Worm (Caenorhabditis elegans) whole organism, L1 larva: ENCODE data around the gene Y51A2D.13.

Source experiments
- C16A3.4 ChIP-seq: fragments of 150-350 bp; optimal IDR thresholded peaks from 2 replicates; lab custom pipeline; 2014; ENCODE audit warnings: missing biosample characterization, missing genetic modification characterization
- C34B4.2 ChIP-seq: sonication (generic microtip); optimal IDR thresholded peaks from 2 replicates; lab custom pipeline; 2017; ENCODE audit warnings: mild to moderate bottlenecking, missing genetic modification characterization, missing compliant biosample characterization
- F16B12.6 ChIP-seq: fragments of 150-350 bp; optimal IDR thresholded peaks from 2 replicates; lab custom pipeline; 2014; ENCODE audit warnings: missing biosample characterization, missing genetic modification characterization
- aly-2 ChIP-seq: fragments of 150-350 bp; optimal IDR thresholded peaks from 2 replicates; lab custom pipeline; 2014; ENCODE audit warnings: missing biosample characterization, missing genetic modification characterization
- ama-1 ChIP-seq: fragments of 150-350 bp; optimal IDR thresholded peaks from 2 replicates; lab custom pipeline; 2014
- ceh-8 ChIP-seq: fragments of 200-800 bp; sonication (Bioruptor generic); optimal IDR thresholded peaks from 2 replicates; lab custom pipeline; 2018; ENCODE audit warnings: mild to moderate bottlenecking, missing genetic modification characterization, moderate library complexity, missing compliant biosample characterization
- ceh-82 ChIP-seq, 3 experiments: fragments of 150-350 bp in 1 of 3; sonication (generic microtip) in 2 of 3; optimal IDR thresholded peaks; 2 replicates each; lab custom pipeline; 2014 to 2017; ENCODE audit warnings: missing biosample characterization in 3 of 3, missing genetic modification characterization in 3 of 3
- ces-1 ChIP-seq: fragments of 150-350 bp; optimal IDR thresholded peaks from 2 replicates; lab custom pipeline; 2014; ENCODE audit warnings: missing biosample characterization, missing genetic modification reagents, missing genetic modification characterization
- dpl-1 ChIP-seq, 3 experiments: fragments of 150-350 bp in 2 of 3; sonication (generic microtip) in 1 of 3; optimal IDR thresholded peaks; 2 replicates each; lab custom pipeline; 2014 to 2017; ENCODE audit warnings: missing biosample characterization in 3 of 3, missing genetic modification characterization in 3 of 3, missing genetic modification reagents in 3 of 3
- efl-1 ChIP-seq, 4 experiments: fragments of 150-350 bp; optimal IDR thresholded peaks in 3 of 4; peaks in 1 of 4; 1 replicate in 1 of 4; 2 replicates in 3 of 4; lab custom pipeline; 2014; ENCODE audit warnings: missing biosample characterization in 2 of 4, missing genetic modification characterization in 2 of 4, missing genetic modification reagents in 2 of 4
- egl-13 ChIP-seq: sonication (generic microtip); optimal IDR thresholded peaks from 2 replicates; lab custom pipeline; 2016; ENCODE audit warnings: missing genotype, missing genetic modification reagents, missing genetic modification characterization, missing compliant biosample characterization
- elt-3 ChIP-seq, 6 experiments: fragments of 150-350 bp in 1 of 6; sonication (generic microtip); optimal IDR thresholded peaks; 2 replicates each; lab custom pipeline; 2017 to 2018; ENCODE audit warnings: missing biosample characterization in 6 of 6, missing genetic modification characterization in 6 of 6, inconsistent platforms in 1 of 6
- ets-5 ChIP-seq: fragments of 200-800 bp; sonication (Bioruptor generic); IDR thresholded peaks from 2 replicates; pipeline ENCODE4 v1.3.6; 2022; ENCODE audit warnings: missing genetic modification characterization, missing compliant biosample characterization
- fkh-10 ChIP-seq: sonication (generic microtip); optimal IDR thresholded peaks from 2 replicates; lab custom pipeline; 2017; ENCODE audit warnings: missing biosample characterization, missing genetic modification reagents, missing genetic modification characterization
- fkh-4 ChIP-seq: sonication (generic microtip); optimal IDR thresholded peaks from 2 replicates; lab custom pipeline; 2016; ENCODE audit warnings: missing compliant biosample characterization, missing genetic modification characterization, borderline replicate concordance
- fos-1 ChIP-seq: fragments of 150-350 bp; optimal IDR thresholded peaks from 2 replicates; lab custom pipeline; 2014; ENCODE audit warnings: missing biosample characterization, missing genetic modification characterization
- hlh-17 ChIP-seq: fragments of 200-800 bp; sonication (Bioruptor generic); optimal IDR thresholded peaks from 2 replicates; lab custom pipeline; 2018; ENCODE audit warnings: missing genetic modification characterization, mild to moderate bottlenecking, missing compliant biosample characterization, moderate library complexity, borderline replicate concordance
- irx-1 ChIP-seq: sonication (generic microtip); optimal IDR thresholded peaks from 2 replicates; lab custom pipeline; 2016; ENCODE audit warnings: missing genetic modification characterization, missing compliant biosample characterization
- lin-13 ChIP-seq: fragments of 150-350 bp; optimal IDR thresholded peaks from 2 replicates; lab custom pipeline; 2014; ENCODE audit warnings: missing biosample characterization, missing genetic modification reagents, missing genetic modification characterization
- lin-14 ChIP-seq: fragments of 200-800 bp; sonication (Bioruptor generic); optimal IDR thresholded peaks from 2 replicates; lab custom pipeline; 2018; ENCODE audit warnings: mild to moderate bottlenecking, missing genetic modification characterization, moderate library complexity, missing compliant biosample characterization
- lin-35 ChIP-seq, 2 experiments: fragments of 150-350 bp; optimal IDR thresholded peaks; 2 replicates each; lab custom pipeline; 2014; ENCODE audit warnings: missing biosample characterization in 2 of 2, missing genetic modification characterization in 2 of 2, missing genetic modification reagents in 2 of 2
- lin-39 ChIP-seq: fragments of 150-350 bp; optimal IDR thresholded peaks from 2 replicates; lab custom pipeline; 2014; ENCODE audit warnings: missing biosample characterization, missing genetic modification reagents, missing genetic modification characterization
- lir-3 ChIP-seq: sonication (generic microtip); optimal IDR thresholded peaks from 2 replicates; lab custom pipeline; 2016; ENCODE audit warnings: mild to moderate bottlenecking, missing genetic modification characterization, moderate library complexity, missing compliant biosample characterization; ENCODE audit not compliant: poor library complexity
- lsy-2 ChIP-seq, 2 experiments: fragments of 150-350 bp; optimal IDR thresholded peaks; 2 replicates each; lab custom pipeline; 2014; ENCODE audit warnings: missing biosample characterization in 2 of 2, missing genetic modification characterization in 2 of 2
- mdl-1 ChIP-seq, 2 experiments: fragments of 150-350 bp; optimal IDR thresholded peaks; 2 replicates each; lab custom pipeline; 2014 to 2017; ENCODE audit warnings: missing biosample characterization in 2 of 2, missing genetic modification characterization in 2 of 2, inconsistent platforms in 1 of 2
- mep-1 ChIP-seq: fragments of 150-350 bp; optimal IDR thresholded peaks from 2 replicates; lab custom pipeline; 2014; ENCODE audit warnings: missing biosample characterization, missing genetic modification characterization
- nhr-20 ChIP-seq: sonication (generic microtip); optimal IDR thresholded peaks from 2 replicates; lab custom pipeline; 2016; ENCODE audit warnings: mild to moderate bottlenecking, missing genetic modification characterization, missing compliant biosample characterization
- nhr-237 ChIP-seq: fragments of 150-350 bp; optimal IDR thresholded peaks from 2 replicates; lab custom pipeline; 2014; ENCODE audit warnings: missing biosample characterization, missing genetic modification characterization
- nhr-47 ChIP-seq: sonication (generic microtip); optimal IDR thresholded peaks from 2 replicates; lab custom pipeline; 2016; ENCODE audit warnings: mild to moderate bottlenecking, missing genetic modification characterization, moderate library complexity, missing compliant biosample characterization
- nhr-71 ChIP-seq: sonication (generic microtip); optimal IDR thresholded peaks from 2 replicates; lab custom pipeline; 2016; ENCODE audit warnings: mild to moderate bottlenecking, missing genetic modification characterization, moderate library complexity, missing compliant biosample characterization
- nhr-76 ChIP-seq: sonication (generic microtip); optimal IDR thresholded peaks from 2 replicates; lab custom pipeline; 2017; ENCODE audit warnings: missing biosample characterization, missing genetic modification characterization
- nhr-77 ChIP-seq: fragments of 150-350 bp; optimal IDR thresholded peaks from 2 replicates; lab custom pipeline; 2014; ENCODE audit warnings: missing biosample characterization, missing genetic modification characterization
- pax-3 ChIP-seq: fragments of 200-800 bp; sonication (Bioruptor generic); optimal IDR thresholded peaks from 2 replicates; lab custom pipeline; 2018; ENCODE audit warnings: mild to moderate bottlenecking, missing genetic modification characterization, moderate library complexity, missing compliant biosample characterization
- pqm-1 ChIP-seq: sonication (generic microtip); optimal IDR thresholded peaks from 3 replicates; lab custom pipeline; 2017; ENCODE audit warnings: missing biosample characterization, missing genetic modification characterization
- rnt-1 ChIP-seq: sonication (generic microtip); optimal IDR thresholded peaks from 2 replicates; lab custom pipeline; 2016; ENCODE audit warnings: mild to moderate bottlenecking, missing genetic modification characterization, moderate library complexity, missing compliant biosample characterization
- skn-1 ChIP-seq: fragments of 150-350 bp; optimal IDR thresholded peaks from 2 replicates; lab custom pipeline; 2014; ENCODE audit warnings: missing biosample characterization, missing genetic modification characterization
- snpc-4 ChIP-seq: fragments of 150-350 bp; optimal IDR thresholded peaks from 2 replicates; lab custom pipeline; 2014; ENCODE audit warnings: missing biosample characterization, missing genetic modification characterization
- snu-23 ChIP-seq: sonication (generic microtip); optimal IDR thresholded peaks from 2 replicates; lab custom pipeline; 2016; ENCODE audit warnings: missing genetic modification characterization, missing compliant biosample characterization
- sox-4 ChIP-seq: sonication (generic microtip); optimal IDR thresholded peaks from 2 replicates; lab custom pipeline; 2016; ENCODE audit warnings: missing genetic modification characterization, missing compliant biosample characterization
- swsn-7 ChIP-seq: sonication (generic microtip); optimal IDR thresholded peaks from 2 replicates; lab custom pipeline; 2016; ENCODE audit warnings: missing genetic modification characterization, missing compliant biosample characterization
- tbx-2 ChIP-seq: sonication (generic microtip); optimal IDR thresholded peaks from 2 replicates; lab custom pipeline; 2016; ENCODE audit warnings: missing genetic modification characterization, missing compliant biosample characterization
- unc-30 ChIP-seq: sonication (generic microtip); optimal IDR thresholded peaks from 2 replicates; lab custom pipeline; 2017; ENCODE audit warnings: missing biosample characterization, missing genetic modification characterization
- unc-86 ChIP-seq: sonication (generic microtip); optimal IDR thresholded peaks from 2 replicates; lab custom pipeline; 2016; ENCODE audit warnings: missing genetic modification characterization, missing compliant biosample characterization
- xbp-1 ChIP-seq: sonication (generic microtip); optimal IDR thresholded peaks from 2 replicates; lab custom pipeline; 2016; ENCODE audit warnings: missing genetic modification characterization, missing compliant biosample characterization
- zag-1 ChIP-seq: fragments of 150-350 bp; optimal IDR thresholded peaks from 2 replicates; lab custom pipeline; 2014; ENCODE audit warnings: missing biosample characterization, missing genetic modification characterization
- ztf-4 ChIP-seq: fragments of 150-350 bp; optimal IDR thresholded peaks from 2 replicates; lab custom pipeline; 2014; ENCODE audit warnings: missing biosample characterization, missing genetic modification characterization

The Y51A2D.13 gene

DNA sequence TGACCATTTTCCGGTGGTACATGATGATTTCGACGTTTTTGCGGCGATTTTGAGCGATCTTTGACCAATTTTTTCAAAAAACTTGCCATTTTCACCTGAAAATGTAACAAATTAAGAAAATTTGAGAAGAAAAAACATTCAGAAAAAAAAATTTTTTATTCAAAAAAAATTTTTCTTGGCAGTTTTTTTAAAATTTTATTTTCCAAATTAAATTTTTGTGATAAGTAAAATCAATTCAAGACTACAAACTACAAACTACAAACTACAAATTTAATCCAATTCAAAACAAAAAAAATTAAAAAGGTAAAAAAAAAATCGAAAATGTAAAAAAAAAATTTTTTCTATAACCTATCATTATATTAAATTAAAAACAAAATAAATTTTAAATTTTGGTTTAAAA is 47.2 kb upstream of the Y51A2D.13 start, which contains the start of gene Y69H2.15:
Gene Y69H2.15 (minus strand): TSS at position 101 of the 400 bp plus-strand sequence.
- TF ChIP-seq aly-2 (tag; lab: Kevin White, UChicago) (no peak), fos-1 (tag; lab: Kevin White, UChicago) (no peak), snu-23 (GFP tag; lab: Kevin White, UChicago) (no peak), unc-86 (tag; lab: Kevin White, UChicago) (no peak), hlh-17 (GFP tag; lab: Kevin White, UChicago) (no peak), snpc-4 (tag; lab: Kevin White, UChicago) (no peak)

DNA sequence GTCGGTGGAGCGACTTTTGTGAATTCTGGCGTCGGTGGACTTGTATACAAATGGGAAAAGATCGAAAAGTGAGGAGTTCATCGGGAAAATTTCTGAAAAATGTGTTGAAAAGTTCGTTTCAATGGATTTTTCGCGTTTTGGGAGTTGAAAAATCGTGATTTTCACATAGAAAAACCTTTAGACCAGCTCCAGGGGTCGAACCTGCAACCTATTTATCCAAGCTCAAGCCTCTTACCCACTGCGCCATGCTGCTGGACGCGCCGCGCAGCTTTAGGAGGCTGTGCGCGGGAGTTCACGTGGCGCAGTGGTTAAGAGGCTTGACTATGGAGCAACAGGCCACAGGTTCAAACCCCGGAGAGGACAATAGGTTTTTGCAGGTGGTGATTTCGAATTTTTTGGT is 42.9 kb upstream of the Y51A2D.13 start, which contains the start of gene Y69H2.1:
Gene Y69H2.1 (minus strand): TSS at position 101 of the 400 bp plus-strand sequence.
- peak; percentile 3 for TF ChIP-seq rnt-1 (tag; lab: Kevin White, UChicago)
- TF ChIP-seq C34B4.2, result no peak

DNA sequence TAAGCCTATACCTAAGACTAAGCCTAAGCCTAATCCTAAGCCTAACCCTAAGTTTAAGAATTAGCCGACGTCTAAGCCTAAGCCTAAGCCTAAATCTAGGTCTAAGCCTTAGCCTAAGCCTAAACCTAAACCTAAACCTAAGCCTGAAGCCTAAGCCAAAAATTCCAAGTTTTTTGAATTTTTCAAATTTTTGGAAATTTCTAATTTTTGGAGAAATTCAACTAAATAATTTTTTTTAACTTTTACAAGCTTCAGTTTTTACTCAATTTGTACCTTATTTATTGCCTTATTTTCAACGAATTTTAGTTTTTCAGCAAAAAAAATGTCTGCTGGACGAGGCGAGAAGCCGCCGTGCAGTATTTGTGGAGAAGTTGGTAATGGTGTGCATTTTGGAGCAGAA is 36.7 kb upstream of the Y51A2D.13 start, which contains the start of gene nhr-70:
Gene nhr-70 (plus strand): TSS at position 301 of the 400 bp plus-strand sequence.
- no peak for TF ChIP-seq ama-1
- TF ChIP-seq swsn-7 (tag; lab: Kevin White, UChicago), result no peak
- TF ChIP-seq nhr-77 (tag; lab: Kevin White, UChicago), result no peak
- no peak for TF ChIP-seq nhr-20 (tag; lab: Kevin White, UChicago)
- TF ChIP-seq snu-23 (GFP tag; lab: Kevin White, UChicago), result no peak
- no peak for TF ChIP-seq lir-3 (tag; lab: Kevin White, UChicago)
- TF ChIP-seq ceh-8 (GFP tag; lab: Kevin White, UChicago), result no peak
- no peak for TF ChIP-seq C16A3.4 (tag; lab: Kevin White, UChicago)
- TF ChIP-seq mdl-1 (tag; optimal IDR thresholded peaks at IDR 0.05; lab: Kevin White, UChicago), result no peak
- no peak for TF ChIP-seq pax-3
- TF ChIP-seq nhr-71, result no peak
- TF ChIP-seq lin-13, result no peak

DNA sequence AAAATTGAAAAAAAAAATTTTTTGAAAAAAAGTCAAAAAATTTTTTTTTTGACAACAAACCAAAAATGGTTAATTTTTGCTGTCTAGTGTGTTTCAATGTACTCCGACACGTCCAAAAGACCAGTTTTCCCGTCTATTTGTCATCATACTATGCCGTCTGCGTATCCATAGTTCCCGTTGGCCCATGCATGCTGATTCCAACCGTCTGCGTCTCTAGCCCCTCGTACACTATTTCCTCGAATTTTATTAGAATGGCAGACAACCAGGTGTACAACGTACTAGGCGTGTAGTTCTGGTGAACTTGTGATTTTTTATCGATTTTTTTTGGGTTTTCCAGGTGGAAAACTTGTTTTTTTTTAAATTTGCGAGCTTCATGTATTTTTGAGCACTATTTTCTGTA is 34.9 kb upstream of the Y51A2D.13 start:
- TF ChIP-seq egl-13 (tag; lab: Kevin White, UChicago), result no peak
- TF ChIP-seq swsn-7 (tag; lab: Kevin White, UChicago), result peak; percentile 43
- TF ChIP-seq skn-1, result peak; percentile 99
- TF ChIP-seq unc-30 (tag; lab: Kevin White, UChicago), result no peak
- no peak for TF ChIP-seq irx-1 (tag; lab: Kevin White, UChicago)
- TF ChIP-seq lin-13, result no peak
- TF ChIP-seq zag-1, result no peak
- peak; percentile 76 for TF ChIP-seq nhr-20 (tag; lab: Kevin White, UChicago)
- peak in 2 of 3 experiments; percentile 15 to 18 for TF ChIP-seq dpl-1 (GFP tag; optimal IDR thresholded peaks at IDR 0.05; lab: Kevin White, UChicago)
- TF ChIP-seq lin-35 (GFP tag; optimal IDR thresholded peaks at IDR 0.05; lab: Kevin White, UChicago), result peak; percentile 20 to 72
- peak; percentile 20 for TF ChIP-seq C16A3.4 (tag; lab: Kevin White, UChicago)
- peak; percentile 51 for TF ChIP-seq tbx-2 (tag; lab: Kevin White, UChicago)
- TF ChIP-seq fkh-10 (GFP tag; lab: Kevin White, UChicago), result no peak
- TF ChIP-seq lsy-2 (tag; optimal IDR thresholded peaks at IDR 0.05; lab: Kevin White, UChicago), result peak; percentile 28 to 58
- TF ChIP-seq elt-3 (tag; optimal IDR thresholded peaks at IDR 0.05; lab: Kevin White, UChicago), result peak in 1 of 6 experiments; percentile 45
- TF ChIP-seq nhr-77 (tag; lab: Kevin White, UChicago), result peak; percentile 46
- peak; percentile 23 for TF ChIP-seq fos-1 (tag; lab: Kevin White, UChicago)
- peak; percentile 33 for TF ChIP-seq nhr-237 (tag; lab: Kevin White, UChicago)
- TF ChIP-seq xbp-1 (tag; lab: Kevin White, UChicago), result peak; percentile 19
- TF ChIP-seq pqm-1 (tag; lab: Kevin White, UChicago), result no peak
- no peak for TF ChIP-seq lin-39 (tag; lab: Kevin White, UChicago)
- no peak for TF ChIP-seq sox-4
- peak in 2 of 3 experiments; percentile 4 to 45 for TF ChIP-seq ceh-82 (tag; optimal IDR thresholded peaks at IDR 0.05; lab: Kevin White, UChicago)
- TF ChIP-seq ztf-4 (tag; lab: Kevin White, UChicago), result no peak
- peak; percentile 79 for TF ChIP-seq lin-14
- TF ChIP-seq F16B12.6 (tag; lab: Kevin White, UChicago), result no peak
- peak; percentile 44 to 55 for TF ChIP-seq efl-1 (optimal IDR thresholded peaks at IDR 0.05; lab: Kevin White, UChicago)
- peak in 1 of 2 experiments; percentile 9 for TF ChIP-seq efl-1 (GFP tag; optimal IDR thresholded peaks at IDR 0.05 in 1 of 2; lab: Kevin White, UChicago)
- no peak for TF ChIP-seq ces-1
- no peak for TF ChIP-seq ets-5
- no peak for TF ChIP-seq snpc-4 (tag; lab: Kevin White, UChicago)
- TF ChIP-seq fkh-4 (tag; lab: Kevin White, UChicago), result no peak
- no peak for TF ChIP-seq nhr-76 (tag; lab: Kevin White, UChicago)
- no peak for TF ChIP-seq lir-3 (tag; lab: Kevin White, UChicago)
- TF ChIP-seq mep-1 (tag; lab: Kevin White, UChicago), result peak; percentile 77
- TF ChIP-seq nhr-47 (tag; lab: Kevin White, UChicago), result peak; percentile 52
